Fruit fly (Drosophila melanogaster): ENCODE results near the gene CG13308.
A peak's percentile ranks its signal among the peaks of the same experiment; 100 is the strongest.

Gene CG13308

dm6 chr3L:8765969-8766538 is 42.3 kb upstream of the CG13308 start (continued):
- TF ChIP-seq bsh (GFP tag; optimal IDR thresholded peaks at IDR 0.05) (peak; percentile 97 to 99), CG17385 (GFP tag; optimal IDR thresholded peaks at IDR 0.05) (peak; percentile 100), nmo (GFP tag; optimal IDR thresholded peaks at IDR 0.05) (peak; percentile 100), mirr (GFP tag; optimal IDR thresholded peaks at IDR 0.05) (peak; percentile 85), lola (GFP tag; optimal IDR thresholded peaks at IDR 0.05) (peak in 1 of 3 experiments; percentile 99), bab2 (GFP tag; optimal IDR thresholded peaks at IDR 0.05) (peak; percentile 74), CG12744 (GFP tag; optimal IDR thresholded peaks at IDR 0.05) (peak; percentile 97), CG2889 (GFP tag; IDR thresholded peaks at IDR 0.05) (peak; percentile 95), CG14965 (GFP tag; optimal IDR thresholded peaks at IDR 0.05; ENCODE audit: borderline replicate concordance) (peak; percentile 81), her (GFP tag; optimal IDR thresholded peaks at IDR 0.05) (peak; percentile 94), kah (GFP tag; optimal IDR thresholded peaks at IDR 0.05) (peak; percentile 89), ap (GFP tag; IDR thresholded peaks at IDR 0.05) (peak; percentile 95), ara (GFP tag; IDR thresholded peaks at IDR 0.05) (peak; percentile 96), Gug (GFP tag; IDR thresholded peaks at IDR 0.05) (peak; percentile 98), CG3838 (GFP tag; optimal IDR thresholded peaks at IDR 0.05) (peak; percentile 89), gcm2 (GFP tag; optimal IDR thresholded peaks at IDR 0.05) (peak; percentile 98), sob (GFP tag; IDR thresholded peaks at IDR 0.05) (peak; percentile 98), Sox100B (GFP tag; optimal IDR thresholded peaks at IDR 0.05) (peak; percentile 99), fu2 (GFP tag; optimal IDR thresholded peaks at IDR 0.05) (peak; percentile 97), C15 (GFP tag; IDR thresholded peaks at IDR 0.05) (peak; percentile 94), tna (GFP tag; IDR thresholded peaks at IDR 0.05; ENCODE audit: partially characterized antibody) (no peak; the same call in 1 of the 2 replicates), usp (GFP tag; optimal IDR thresholded peaks at IDR 0.05) (no peak), CG10431 (GFP tag; optimal IDR thresholded peaks at IDR 0.05) (peak; percentile 97), Ets97D (GFP tag; optimal IDR thresholded peaks at IDR 0.05) (peak; percentile 73), bigmax (GFP tag; optimal IDR thresholded peaks at IDR 0.05) (no peak), sr (GFP tag; IDR thresholded peaks at IDR 0.05) (peak; percentile 83), Atf-2 (GFP tag; optimal IDR thresholded peaks at IDR 0.05) (peak; percentile 99), CG30403 (GFP tag; optimal IDR thresholded peaks at IDR 0.05) (peak; percentile 99), CG1024 (GFP tag; IDR thresholded peaks at IDR 0.05) (peak; percentile 91), Kr (GFP tag; optimal IDR thresholded peaks at IDR 0.05) (peak; percentile 74), CG31365 (tag; optimal IDR thresholded peaks at IDR 0.05) (peak; percentile 86), psq (GFP tag; optimal IDR thresholded peaks at IDR 0.05) (peak; percentile 83), CG18599 (GFP tag; optimal IDR thresholded peaks at IDR 0.05) (peak; percentile 98), Dref (GFP tag; IDR thresholded peaks at IDR 0.05) (peak; percentile 39), CG11695 (GFP tag; IDR thresholded peaks at IDR 0.05) (peak; percentile 98), CG8290 (GFP tag; optimal IDR thresholded peaks at IDR 0.05) (peak; percentile 75), CG8290 (tag; optimal IDR thresholded peaks at IDR 0.05) (peak; percentile 93 to 95), Fer2 (tag; optimal IDR thresholded peaks at IDR 0.05) (peak; percentile 59), scrt (GFP tag; optimal IDR thresholded peaks at IDR 0.05) (peak; percentile 86), CG8765 (GFP tag; IDR thresholded peaks at IDR 0.05) (peak; percentile 92), CG7786 (GFP tag; optimal IDR thresholded peaks at IDR 0.05) (peak; percentile 98), ato (GFP tag; IDR thresholded peaks at IDR 0.05; ENCODE audit: partially characterized antibody) (no peak; the same call in none of the 2 replicates), CG3065 (GFP tag; optimal IDR thresholded peaks at IDR 0.05) (peak; percentile 96), fd102C (GFP tag; optimal IDR thresholded peaks at IDR 0.05) (peak; percentile 86), CG11456 (GFP tag; IDR thresholded peaks at IDR 0.05) (peak; percentile 98), en (GFP tag; optimal IDR thresholded peaks at IDR 0.05) (peak; percentile 96), CG6813 (GFP tag; optimal IDR thresholded peaks at IDR 0.05) (peak; percentile 76), CG6854 (GFP tag; optimal IDR thresholded peaks at IDR 0.05) (peak; percentile 89), CG6689 (GFP tag; IDR thresholded peaks at IDR 0.05) (peak; percentile 99), MTF-1 (GFP tag; optimal IDR thresholded peaks at IDR 0.05; ENCODE audit: borderline replicate concordance) (peak; percentile 88)
